Worm (Caenorhabditis elegans): Measurements from ENCODE around the gene F28C6.8.

The F28C6.8 gene

DNA sequence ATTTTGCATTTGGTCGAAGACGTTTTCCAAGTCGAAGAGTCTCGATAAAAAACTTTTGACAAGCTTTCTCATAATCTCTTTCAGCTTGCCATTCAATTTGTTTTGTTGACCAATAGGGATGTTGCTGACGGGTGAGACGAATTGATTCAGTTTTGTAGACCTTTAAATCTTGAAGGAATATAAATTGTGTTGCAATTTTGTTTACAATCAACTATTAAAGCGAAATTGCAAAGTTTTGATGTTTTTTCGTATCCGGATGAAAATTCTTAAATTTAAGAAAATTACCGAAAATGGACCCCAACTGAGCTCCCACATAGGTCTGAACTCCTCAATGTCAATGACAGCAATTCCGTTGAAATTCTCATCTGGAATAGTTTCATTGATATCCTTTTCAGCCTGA is 9.5 kb downstream of the F28C6.8 start:
- no peak for TF ChIP-seq unc-62 (GFP tag; optimal IDR thresholded peaks at IDR 0.05)

DNA sequence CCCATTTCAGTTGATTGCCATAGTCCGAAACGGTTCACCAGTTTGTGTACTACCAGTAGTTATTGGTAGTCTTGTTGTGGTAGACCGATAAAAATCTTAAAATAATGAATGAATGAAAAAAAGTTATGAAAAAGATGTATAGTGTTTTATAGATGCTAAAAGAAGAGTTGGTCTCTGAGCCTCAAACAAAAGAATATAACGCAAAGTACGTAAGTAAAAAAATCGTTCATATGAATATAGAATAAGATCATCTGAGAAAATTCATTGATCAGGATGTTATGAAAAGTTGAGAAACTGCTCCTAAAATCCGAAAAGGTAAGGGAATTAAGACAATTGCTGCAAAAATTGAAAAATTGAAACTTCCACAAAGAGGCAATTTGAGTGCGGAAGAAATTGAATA is 10.9 kb downstream of the F28C6.8 start, which contains the start of gene chhy-1:
TSS of gene chhy-1 (minus strand) at position 101 of the 400 bp plus-strand sequence.
- no peak for TF ChIP-seq unc-62 (GFP tag; optimal IDR thresholded peaks at IDR 0.05)

DNA sequence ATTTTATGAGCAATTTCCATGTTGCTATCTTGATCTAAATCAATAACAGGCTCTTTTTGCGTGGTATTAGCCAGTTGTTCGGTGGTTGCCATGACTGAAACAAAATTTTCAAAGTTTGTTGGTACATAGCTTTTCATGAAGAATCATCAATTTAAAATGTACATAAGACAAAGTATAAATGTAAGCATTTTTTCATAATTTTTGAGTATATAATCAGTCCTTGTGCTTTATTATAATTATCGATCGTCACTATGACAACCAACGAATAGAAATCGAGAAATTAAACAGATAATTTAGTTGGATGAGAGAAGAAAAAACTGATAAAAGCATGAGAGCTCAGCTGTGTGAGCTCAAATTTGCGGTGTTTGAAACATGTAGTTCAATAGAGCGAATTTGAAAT is 15.2 kb downstream of the F28C6.8 start, which contains the start of gene T22C8.3:
TSS of gene T22C8.3 (minus strand) at position 101 of the 400 bp plus-strand sequence.
- no peak for TF ChIP-seq unc-62 (GFP tag; optimal IDR thresholded peaks at IDR 0.05)

DNA sequence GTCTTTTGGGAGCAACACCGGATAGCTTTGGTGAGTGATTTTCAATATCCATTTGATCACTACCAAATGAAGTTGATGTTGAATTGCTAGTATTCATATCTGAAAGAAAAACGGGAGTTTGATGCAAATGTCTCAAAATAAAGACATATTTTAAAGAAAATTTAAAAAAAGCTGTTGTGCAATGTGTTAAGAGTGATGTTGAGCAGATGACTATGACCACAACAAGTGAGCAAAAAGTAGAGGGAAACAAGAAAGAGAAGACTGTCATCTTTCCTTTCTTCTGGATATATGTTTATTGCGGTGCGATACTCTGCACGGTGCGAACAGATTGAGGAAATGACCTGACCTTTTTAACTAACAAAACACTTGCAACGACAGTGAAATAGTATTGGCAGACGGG is 16.7 kb downstream of the F28C6.8 start, which contains the start of gene T22C8.4:
TSS of gene T22C8.4 (minus strand) at position 101 of the 400 bp plus-strand sequence.
- TF ChIP-seq unc-62 (GFP tag; optimal IDR thresholded peaks at IDR 0.05) = no peak

DNA sequence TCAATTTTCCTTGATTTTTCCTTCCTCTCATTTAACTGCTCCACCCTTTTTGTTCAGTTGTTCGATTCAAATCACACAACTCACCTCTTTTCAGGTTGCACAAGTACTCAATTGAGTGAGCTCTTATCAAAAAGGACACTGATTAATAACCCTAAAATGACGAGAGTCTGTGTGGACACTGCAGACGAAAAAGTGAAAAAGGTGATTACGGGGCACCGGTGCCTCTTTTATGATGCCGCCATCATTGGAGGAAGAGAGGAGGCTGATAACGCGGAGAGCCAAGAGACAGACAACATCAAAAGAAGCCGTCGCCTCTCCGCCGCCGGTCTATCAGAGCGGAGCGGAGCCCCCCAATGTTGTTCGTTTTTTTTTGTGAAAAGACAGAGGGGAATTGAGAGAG is 18.5 kb downstream of the F28C6.8 start, which contains the start of gene sptf-2:
TSS of gene sptf-2 (plus strand) at position 297 of the 400 bp plus-strand sequence.
- no peak for TF ChIP-seq unc-62 (GFP tag; optimal IDR thresholded peaks at IDR 0.05)

DNA sequence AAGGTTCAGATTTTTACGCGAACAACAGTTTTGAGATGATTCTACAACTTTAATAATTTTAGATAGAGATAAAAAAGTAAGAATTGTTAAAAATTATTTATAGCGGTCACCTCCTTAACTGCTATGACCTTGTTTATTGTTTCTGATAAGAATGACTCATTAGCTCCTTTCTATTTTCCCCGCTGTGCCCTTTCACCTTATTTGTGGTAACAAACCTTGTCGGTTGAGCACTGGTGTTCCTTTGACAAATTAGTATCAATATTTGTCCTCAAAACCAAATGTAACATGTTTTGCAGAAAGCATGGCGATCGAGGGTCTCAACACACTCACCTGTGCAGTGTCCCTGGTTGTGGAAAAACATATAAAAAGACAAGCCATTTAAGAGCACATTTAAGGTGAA is 19.9 kb downstream of the F28C6.8 start:
- no peak for TF ChIP-seq unc-62 (GFP tag; optimal IDR thresholded peaks at IDR 0.05)

DNA sequence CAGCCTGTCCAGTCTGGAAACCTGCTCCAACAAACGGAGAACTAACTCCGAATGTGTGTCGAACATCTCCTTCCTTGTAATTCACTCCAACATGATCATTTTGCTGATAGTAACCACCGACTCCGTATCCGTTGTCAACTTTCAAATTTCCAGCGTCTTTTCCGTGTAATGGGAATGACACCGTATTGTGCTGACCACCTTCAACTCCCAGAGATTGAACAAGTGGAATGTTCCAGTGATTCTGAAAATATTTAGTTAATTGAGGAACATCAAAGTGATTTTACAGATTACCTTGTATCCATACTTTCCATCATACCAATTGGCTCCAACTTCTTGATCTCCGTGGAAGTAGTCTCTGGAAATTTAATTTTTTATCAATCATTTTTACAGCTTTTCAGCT is 21.3 kb downstream of the F28C6.8 start:
- no peak for TF ChIP-seq unc-62 (GFP tag; optimal IDR thresholded peaks at IDR 0.05)

DNA sequence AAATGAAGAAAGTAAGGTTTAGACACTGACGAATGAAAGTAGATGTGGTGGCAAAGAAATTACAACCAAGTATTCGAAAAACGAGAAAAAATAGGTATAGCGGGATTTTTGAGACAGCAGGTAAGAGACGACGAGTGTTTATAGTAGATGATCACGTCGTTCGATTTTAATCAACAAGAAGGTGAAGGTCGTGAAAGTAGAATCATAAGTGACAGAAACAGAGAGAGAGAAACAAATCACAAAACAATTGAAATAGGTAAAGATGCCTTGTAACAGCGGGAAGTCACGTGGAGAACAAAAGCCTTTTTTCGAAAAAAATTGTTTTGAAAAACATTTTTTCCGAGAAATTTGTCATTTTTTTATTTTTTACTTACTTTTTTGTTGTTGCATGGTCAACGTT is 23.4 kb downstream of the F28C6.8 start, which contains the start of gene T22C8.6:
TSS of gene T22C8.6 (minus strand) at position 194 of the 400 bp plus-strand sequence.
- TF ChIP-seq unc-62 (GFP tag; optimal IDR thresholded peaks at IDR 0.05) = no peak

DNA sequence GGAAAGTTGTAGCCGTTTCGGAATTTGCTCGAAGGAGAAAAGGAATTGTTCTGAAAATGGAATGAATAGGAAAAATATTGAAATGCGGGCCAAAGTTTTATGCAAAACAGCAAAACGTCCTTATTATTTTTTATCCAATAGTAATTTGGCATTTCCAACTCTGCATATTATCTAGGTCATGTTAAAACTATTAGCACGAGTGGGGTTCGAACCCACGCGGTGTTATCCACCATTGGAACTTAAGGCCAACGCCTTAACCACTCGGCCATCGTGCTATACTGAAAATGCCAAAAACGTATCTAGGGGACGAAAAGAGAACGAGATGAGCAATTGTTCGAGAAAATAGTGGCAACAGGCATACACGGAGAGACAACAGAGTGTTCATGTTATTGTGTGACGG is 25.1 kb downstream of the F28C6.8 start:
- TF ChIP-seq unc-62 (GFP tag; optimal IDR thresholded peaks at IDR 0.05) = no peak

DNA sequence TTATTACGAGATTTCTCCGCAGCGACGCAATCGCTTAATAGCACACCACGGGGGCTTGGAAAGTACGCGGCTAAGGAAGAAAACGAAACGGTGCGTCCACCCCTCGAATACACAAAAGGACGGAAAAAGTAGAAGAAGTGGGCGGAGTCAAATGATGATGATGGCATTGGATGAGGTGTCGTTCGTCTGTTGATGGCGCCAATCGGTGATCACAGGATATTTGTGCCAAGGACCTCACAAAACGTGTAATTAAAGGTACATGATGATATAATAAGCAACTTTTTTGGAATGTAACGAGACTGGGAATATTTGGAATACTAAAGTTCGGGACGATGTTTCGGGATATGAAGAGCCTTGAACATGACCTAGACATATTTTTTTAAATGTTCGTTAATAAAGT is 27.7 kb downstream of the F28C6.8 start, which contains the start of gene cutl-12:
TSS of gene cutl-12 (minus strand) at position 101 of the 400 bp plus-strand sequence.
- TF ChIP-seq unc-62 (GFP tag; optimal IDR thresholded peaks at IDR 0.05) = no peak

DNA sequence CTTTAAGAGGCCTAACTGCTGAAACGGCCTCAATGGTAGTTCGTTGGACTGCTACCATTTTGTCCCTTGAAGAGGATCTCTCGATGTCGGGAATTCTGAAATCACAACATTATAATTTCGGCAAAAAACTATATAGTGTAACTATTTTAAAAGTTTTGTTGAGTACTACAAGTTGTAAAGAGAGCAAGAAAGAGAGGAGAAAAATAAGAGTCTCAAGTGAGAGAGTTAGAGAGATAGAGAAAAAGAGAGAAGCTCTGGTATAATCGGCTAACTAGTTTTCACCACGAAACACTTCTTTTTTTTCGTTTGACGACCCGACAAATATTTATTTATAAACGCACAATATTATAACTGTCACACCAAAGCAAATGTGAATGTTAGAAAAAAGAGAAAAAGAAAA is 31.0 kb downstream of the F28C6.8 start, which contains the start of gene vab-9:
TSS of gene vab-9 (minus strand) at position 101 of the 400 bp plus-strand sequence.
- TF ChIP-seq unc-62 (GFP tag; optimal IDR thresholded peaks at IDR 0.05) = no peak

DNA sequence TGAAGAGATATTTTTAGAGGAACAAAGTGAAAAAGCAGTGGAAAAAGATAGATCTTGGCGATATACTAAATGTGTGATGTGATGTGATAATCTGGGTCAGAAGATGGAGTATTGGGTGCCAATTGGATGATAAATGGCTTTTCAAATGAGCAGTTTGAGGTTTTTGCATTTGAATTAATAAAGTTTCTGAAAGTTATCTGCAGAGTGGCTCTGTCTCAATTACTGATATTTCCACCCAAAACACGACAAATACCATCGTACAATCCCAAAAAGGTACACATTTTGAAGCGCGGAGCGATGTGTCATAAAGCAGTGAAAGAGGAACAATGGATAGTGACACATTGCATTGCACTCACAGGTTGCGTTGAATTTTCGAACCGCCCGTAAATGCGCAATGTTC is 32.9 kb downstream of the F28C6.8 start:
- TF ChIP-seq unc-62 (GFP tag; optimal IDR thresholded peaks at IDR 0.05) = no peak

DNA sequence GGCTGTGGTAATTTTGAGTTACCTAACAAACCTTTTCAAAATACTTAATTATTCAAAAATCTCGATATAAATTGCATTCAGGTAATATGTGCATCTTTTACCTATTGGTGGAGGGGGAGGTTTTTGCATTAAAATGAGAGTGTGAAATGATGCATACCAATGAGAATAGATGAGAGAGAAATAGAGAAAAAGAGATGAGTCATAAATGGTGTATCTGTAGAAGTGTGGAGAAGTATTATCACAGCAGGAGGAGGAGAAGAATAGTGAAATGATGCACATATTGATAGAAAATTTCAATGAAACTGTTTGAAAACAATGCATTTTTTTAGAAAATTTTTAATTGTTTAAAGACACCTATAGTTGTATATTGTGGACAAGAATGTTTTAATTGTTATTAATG is 33.9 kb downstream of the F28C6.8 start:
- TF ChIP-seq unc-62 (GFP tag; optimal IDR thresholded peaks at IDR 0.05) = no peak

DNA sequence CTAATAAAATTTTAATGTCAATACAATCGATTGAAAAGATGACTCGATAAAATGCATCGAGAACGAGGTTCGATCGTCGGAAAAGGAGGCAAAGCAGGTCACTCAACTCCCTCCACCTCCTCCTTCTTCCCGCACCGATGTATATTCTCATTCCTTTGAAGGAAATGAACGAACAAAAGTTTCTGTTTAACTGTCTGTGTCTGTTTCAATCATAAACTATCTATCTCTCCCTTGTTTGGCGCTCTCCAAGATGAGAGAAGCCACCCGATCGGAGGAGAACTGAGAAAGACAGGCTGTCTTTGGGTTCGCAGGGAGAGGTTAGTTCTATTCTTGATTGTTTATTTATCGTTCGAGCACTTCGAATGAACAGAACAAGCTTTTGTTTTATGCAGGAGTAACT is 34.5 kb downstream of the F28C6.8 start, which contains the start of gene D2085.7:
TSS of gene D2085.7 (plus strand) at position 251 of the 400 bp plus-strand sequence.
- no peak for TF ChIP-seq unc-62 (GFP tag; optimal IDR thresholded peaks at IDR 0.05)

DNA sequence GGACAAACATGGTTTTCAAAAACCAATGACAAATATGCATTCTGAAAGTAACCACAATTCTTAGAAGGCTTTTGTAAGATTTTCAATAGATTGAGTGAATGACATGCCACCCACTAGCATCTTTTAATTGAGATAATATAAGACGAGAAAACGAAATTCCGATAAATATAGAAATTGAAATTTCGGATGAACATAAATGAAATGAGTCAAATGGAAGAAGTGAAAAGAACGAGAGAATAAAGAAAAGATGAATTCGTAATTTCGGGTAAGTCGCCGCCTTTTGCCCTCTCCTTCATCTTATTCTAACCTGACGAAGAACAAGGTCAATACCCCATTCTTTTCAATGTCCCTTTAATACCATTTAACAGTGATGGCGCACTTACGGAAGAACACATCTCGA is 35.7 kb downstream of the F28C6.8 start:
- TF ChIP-seq unc-62 (GFP tag; optimal IDR thresholded peaks at IDR 0.05) = no peak

DNA sequence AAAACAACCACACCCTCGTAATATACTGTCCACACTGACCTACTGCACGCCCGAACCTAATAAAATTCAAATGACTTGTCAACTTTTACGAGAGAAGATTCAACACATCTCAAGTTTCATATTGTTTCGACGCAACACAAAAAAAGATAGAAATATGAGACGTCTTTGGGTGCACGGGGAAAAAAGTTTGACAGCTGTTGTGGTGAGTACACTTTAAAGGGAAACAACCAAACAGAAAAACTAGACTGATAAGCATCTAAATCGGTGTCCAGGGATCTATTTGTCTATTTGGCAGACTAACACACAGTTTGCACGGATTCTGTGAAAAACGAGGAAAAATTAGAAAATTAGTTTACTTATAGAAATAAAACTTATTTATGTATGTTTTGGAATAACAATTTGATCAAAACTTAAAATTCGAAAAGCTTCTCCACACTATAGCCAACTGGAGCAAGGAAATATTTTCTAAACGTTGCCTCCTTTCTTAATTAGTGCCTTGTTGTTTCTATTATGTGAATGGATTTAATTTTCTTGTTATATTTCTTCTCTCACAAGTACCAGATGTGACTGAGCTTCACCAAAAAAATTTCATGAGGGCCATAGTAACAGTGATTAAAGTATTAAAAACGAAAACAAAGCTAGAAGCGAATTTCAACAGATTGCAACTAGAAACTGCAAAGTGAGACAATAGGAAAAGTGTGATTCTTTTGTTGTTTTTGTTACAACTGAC is 37.1 kb downstream of the F28C6.8 start:
- TF ChIP-seq unc-62 (GFP tag; optimal IDR thresholded peaks at IDR 0.05) = no peak

DNA sequence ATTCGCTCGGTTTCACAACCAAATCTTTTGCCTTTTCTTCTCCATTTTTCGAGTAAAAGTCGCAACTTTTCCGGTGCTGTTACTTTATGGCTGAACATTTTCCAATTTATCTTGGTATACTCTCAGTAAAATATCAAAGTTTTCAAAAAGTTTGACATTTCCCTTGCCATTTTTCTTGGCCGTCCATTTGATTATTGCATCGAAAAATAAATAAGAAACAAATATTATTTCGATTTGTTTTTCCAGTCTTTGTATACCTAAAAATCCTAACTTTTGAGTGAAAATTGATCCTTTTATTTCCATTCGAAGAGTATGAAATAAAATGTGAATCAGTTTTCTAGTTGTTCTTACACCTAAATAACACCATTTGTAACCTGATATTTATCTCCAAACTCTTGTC is 39.8 kb downstream of the F28C6.8 start:
- TF ChIP-seq unc-62 (GFP tag; optimal IDR thresholded peaks at IDR 0.05) = no peak

Data from whole organism, dauer.